Worm (Caenorhabditis elegans): ENCODE data around the gene tdc-1.

DNA sequence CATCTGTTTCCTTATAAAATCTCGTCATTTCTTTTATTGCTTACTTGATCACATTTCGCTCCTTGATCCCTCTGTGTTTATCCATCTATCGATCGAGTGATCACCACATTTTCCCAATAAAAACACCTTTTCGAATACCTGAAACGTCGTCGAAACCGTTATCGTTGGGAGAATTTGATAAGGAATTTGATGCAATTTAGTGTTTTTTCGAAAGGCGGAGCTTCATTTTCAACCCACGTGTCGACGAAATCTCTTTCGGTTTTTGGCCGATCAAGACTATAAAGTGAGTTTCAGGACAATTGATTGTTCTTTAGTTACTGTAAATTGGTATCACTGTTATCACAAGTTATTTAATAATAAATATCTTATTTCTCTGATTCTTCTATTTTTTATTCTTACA is 5.8 kb upstream of the tdc-1 start, which contains the start of gene srdh-1:
- TF ChIP-seq nhr-237 (tag; optimal IDR thresholded peaks at IDR 0.05) (no peak), nhr-12 (tag; optimal IDR thresholded peaks at IDR 0.05) (no peak), nhr-25 (tag; optimal IDR thresholded peaks at IDR 0.05) (no peak), tbx-2 (tag; optimal IDR thresholded peaks at IDR 0.05) (no peak), sea-2 (GFP tag; optimal IDR thresholded peaks at IDR 0.05) (no peak), fkh-10 (GFP tag; optimal IDR thresholded peaks at IDR 0.05) (no peak), ceh-9 (tag; optimal IDR thresholded peaks at IDR 0.05) (no peak), nhr-77 (tag; optimal IDR thresholded peaks at IDR 0.05) (no peak)
